Worm (Caenorhabditis elegans): ENCODE measurements around the gene ins-11.

DNA sequence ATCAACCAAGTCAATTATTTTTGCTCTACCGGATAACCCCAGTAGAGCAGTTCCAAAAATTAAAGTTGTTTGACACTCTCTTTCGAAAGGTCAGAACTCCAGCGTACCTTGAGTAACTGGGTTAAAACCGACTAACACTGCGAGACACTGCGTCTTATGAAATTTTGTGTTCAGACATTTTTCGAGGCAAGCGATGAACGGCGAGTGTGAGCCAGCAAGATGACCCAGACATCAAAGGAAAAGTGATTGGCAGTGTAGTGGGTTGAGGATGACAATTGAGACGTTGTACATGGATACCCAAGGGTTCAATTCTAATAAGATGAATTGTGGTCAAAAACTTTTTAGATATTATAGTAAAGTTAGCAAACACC lies 12.4 kb upstream of the ins-11 start:
- TF ChIP-seq him-1 (tag; optimal IDR thresholded peaks at IDR 0.05) (no peak), dao-5 (tag; optimal IDR thresholded peaks at IDR 0.05) (no peak), W03F9.2 (tag; optimal IDR thresholded peaks at IDR 0.05) (no peak)

All from whole organism, L4/young adult.